Worm (Caenorhabditis elegans) whole organism, L4 larva: Measurements from ENCODE around the gene tmem-218.

Experiments used
- F49E8.2 ChIP-seq: sonication (generic microtip); optimal IDR thresholded peaks from 2 replicates; lab custom pipeline; 2016; ENCODE audit warnings: missing compliant biosample characterization, mild to moderate bottlenecking, missing genetic modification characterization, borderline replicate concordance
- T20F7.1 ChIP-seq: fragments of 200-800 bp; sonication (Bioruptor generic); optimal IDR thresholded peaks from 2 replicates; lab custom pipeline; 2018; ENCODE audit warnings: mild to moderate bottlenecking, missing genetic modification characterization, missing compliant biosample characterization
- nhr-28 ChIP-seq: fragments of 150-350 bp; optimal IDR thresholded peaks from 2 replicates; lab custom pipeline; 2014; ENCODE audit warnings: missing biosample characterization, missing genetic modification characterization
- pha-4 ChIP-seq, 2 experiments: fragments of 150-350 bp in 1 of 2; fragments of 200-800 bp in 1 of 2; sonication (Bioruptor generic) in 1 of 2; IDR thresholded peaks in 1 of 2; optimal IDR thresholded peaks in 1 of 2; 2 replicates each; pipeline versions ENCODE4 v1.3.6 to Lab custom; 2014 to 2022; ENCODE audit warnings: missing genetic modification characterization in 2 of 2, missing genetic modification reagents in 2 of 2, missing biosample characterization in 1 of 2, missing compliant biosample characterization in 1 of 2
- unc-62 ChIP-seq, 3 experiments: fragments of 150-350 bp in 1 of 3; sonication (generic microtip); optimal IDR thresholded peaks in 2 of 3; peaks in 1 of 3; 1 replicate in 1 of 3; 2 replicates in 2 of 3; lab custom pipeline; 2014 to 2017; ENCODE audit warnings: missing biosample characterization in 3 of 3, missing genetic modification characterization in 3 of 3, missing genetic modification reagents in 3 of 3, missing genotype in 1 of 3

DNA sequence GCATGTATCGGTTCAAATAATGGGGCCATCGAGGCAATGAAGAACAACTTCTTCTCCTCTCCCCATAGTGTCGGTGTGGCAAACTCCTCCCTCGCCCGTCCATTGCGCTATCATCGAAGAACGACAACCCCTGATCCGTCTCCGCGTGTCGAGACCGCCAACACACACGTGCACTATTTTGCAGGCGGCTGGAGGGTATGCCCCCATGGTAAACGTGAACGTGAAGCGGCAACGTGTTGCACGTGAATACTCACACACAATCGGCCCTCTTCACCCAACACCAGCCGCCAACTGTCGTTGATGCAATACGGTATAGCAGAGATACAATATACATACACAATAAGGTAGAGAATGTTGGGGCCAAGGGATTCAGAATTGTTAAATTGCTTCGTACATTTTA is 16.3 kb upstream of the tmem-218 start:
- TF ChIP-seq nhr-28 (tag; lab: Kevin White, UChicago) = peak; percentile 78
- TF ChIP-seq pha-4 (GFP tag; IDR thresholded peaks at IDR 0.05; lab: Robert Waterston, UW) = no peak
- no peak for TF ChIP-seq pha-4 (tag; optimal IDR thresholded peaks at IDR 0.05; lab: Kevin White, UChicago)
- TF ChIP-seq F49E8.2 (tag; lab: Kevin White, UChicago) = no peak
- TF ChIP-seq unc-62 (GFP tag; optimal IDR thresholded peaks at IDR 0.05 in 1 of 2; lab: Kevin White, UChicago) = peak in 1 of 2 experiments; percentile 95
- TF ChIP-seq unc-62 (tag; optimal IDR thresholded peaks at IDR 0.05; lab: Kevin White, UChicago) = no peak
- no peak for TF ChIP-seq T20F7.1
